Fruit fly (Drosophila melanogaster): ENCODE results near the gene Tango4.

DNA sequence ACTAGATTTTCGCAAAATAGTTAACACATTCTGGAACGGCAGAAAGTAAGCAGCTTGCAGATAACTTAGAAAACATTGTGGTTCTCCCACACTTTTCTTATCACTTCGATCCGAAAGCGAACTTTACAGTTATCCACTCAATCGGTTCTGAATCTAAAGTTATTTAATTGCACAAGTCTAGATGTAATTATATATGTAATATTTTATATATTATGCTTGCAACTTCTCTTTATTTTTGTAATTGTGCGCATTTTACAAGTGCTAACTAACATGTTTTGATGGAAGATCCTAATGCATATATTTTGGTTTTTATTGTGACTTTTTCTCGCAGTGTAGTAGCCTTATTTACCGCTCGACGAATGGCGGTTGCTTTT lies 16.5 kb upstream of the Tango4 start:
- TF ChIP-seq CG8319 (GFP tag; optimal IDR thresholded peaks at IDR 0.05), result peak; percentile 43
- peak; percentile 49; the same call in 1 of the 2 replicates for TF ChIP-seq CG11294 (GFP tag; IDR thresholded peaks at IDR 0.05)
- peak; percentile 69 for TF ChIP-seq CG10631 (GFP tag; optimal IDR thresholded peaks at IDR 0.05)
- TF ChIP-seq Hr4 (GFP tag; optimal IDR thresholded peaks at IDR 0.05), result no peak
- peak; percentile 27 for TF ChIP-seq Met (GFP tag; optimal IDR thresholded peaks at IDR 0.05)
